Worm (Caenorhabditis elegans): ENCODE measurements around the gene Y26E6A.2.

ce11 chrX:13885131-13885530 is 29.1 kb downstream of the Y26E6A.2 start:
- no peak for TF ChIP-seq ref-1 (GFP tag; conservative IDR thresholded peaks at IDR 0.05)
- TF ChIP-seq ztf-23 (GFP tag; IDR thresholded peaks at IDR 0.05), result no peak
- TF ChIP-seq klf-2 (GFP tag; conservative IDR thresholded peaks at IDR 0.05), result no peak
- TF ChIP-seq cog-1 (tag; optimal IDR thresholded peaks at IDR 0.05), result no peak
- TF ChIP-seq med-1 (GFP tag; optimal IDR thresholded peaks at IDR 0.05; ENCODE audit: insufficient read depth), result no peak
- TF ChIP-seq ztf-29 (GFP tag; IDR thresholded peaks at IDR 0.05), result no peak
- no peak for TF ChIP-seq flt-1 (GFP tag; IDR thresholded peaks at IDR 0.05)
- no peak for TF ChIP-seq tab-1 (GFP tag; IDR thresholded peaks at IDR 0.05)
- no peak for TF ChIP-seq T22C8.4 (GFP tag; IDR thresholded peaks at IDR 0.05)

Data from whole organism, midembryonic.